Worm (Caenorhabditis elegans) whole organism, L1 larva: ENCODE data around the gene Y6E2A.1.

Experiments
- C04F5.9 ChIP-seq: sonication (generic microtip); optimal IDR thresholded peaks from 2 replicates; lab custom pipeline; 2016; ENCODE audit warnings: missing genetic modification characterization, missing compliant biosample characterization
- C16A3.4 ChIP-seq: fragments of 150-350 bp; optimal IDR thresholded peaks from 2 replicates; lab custom pipeline; 2014; ENCODE audit warnings: missing biosample characterization, missing genetic modification characterization
- C34B4.2 ChIP-seq: sonication (generic microtip); optimal IDR thresholded peaks from 2 replicates; lab custom pipeline; 2017; ENCODE audit warnings: mild to moderate bottlenecking, missing genetic modification characterization, missing compliant biosample characterization
- Y116A8C.19 ChIP-seq: sonication (generic microtip); optimal IDR thresholded peaks from 2 replicates; lab custom pipeline; 2016; ENCODE audit warnings: missing compliant biosample characterization, missing genetic modification characterization, borderline replicate concordance
- ama-1 ChIP-seq: fragments of 150-350 bp; optimal IDR thresholded peaks from 2 replicates; lab custom pipeline; 2014
- blmp-1 ChIP-seq: fragments of 150-350 bp; optimal IDR thresholded peaks from 2 replicates; lab custom pipeline; 2014; ENCODE audit warnings: missing biosample characterization, missing genetic modification characterization
- ceh-8 ChIP-seq: fragments of 200-800 bp; sonication (Bioruptor generic); optimal IDR thresholded peaks from 2 replicates; lab custom pipeline; 2018; ENCODE audit warnings: mild to moderate bottlenecking, missing genetic modification characterization, moderate library complexity, missing compliant biosample characterization
- ceh-82 ChIP-seq, 3 experiments: fragments of 150-350 bp in 1 of 3; sonication (generic microtip) in 2 of 3; optimal IDR thresholded peaks; 2 replicates each; lab custom pipeline; 2014 to 2017; ENCODE audit warnings: missing biosample characterization in 3 of 3, missing genetic modification characterization in 3 of 3
- ceh-88 ChIP-seq: fragments of 200-800 bp; sonication (Bioruptor generic); IDR thresholded peaks from 2 replicates; pipeline ENCODE4 v1.3.6; 2022; ENCODE audit warnings: missing genetic modification characterization, missing compliant biosample characterization
- ceh-90 ChIP-seq: sonication (generic microtip); optimal IDR thresholded peaks from 2 replicates; lab custom pipeline; 2016; ENCODE audit warnings: missing genetic modification characterization, missing compliant biosample characterization
- ces-1 ChIP-seq: fragments of 150-350 bp; optimal IDR thresholded peaks from 2 replicates; lab custom pipeline; 2014; ENCODE audit warnings: missing biosample characterization, missing genetic modification reagents, missing genetic modification characterization
- dsc-1 ChIP-seq: sonication (generic microtip); optimal IDR thresholded peaks from 2 replicates; lab custom pipeline; 2016; ENCODE audit warnings: mild to moderate bottlenecking, missing genetic modification characterization, missing compliant biosample characterization
- efl-1 ChIP-seq, 4 experiments: fragments of 150-350 bp; optimal IDR thresholded peaks in 3 of 4; peaks in 1 of 4; 1 replicate in 1 of 4; 2 replicates in 3 of 4; lab custom pipeline; 2014; ENCODE audit warnings: missing biosample characterization in 2 of 4, missing genetic modification characterization in 2 of 4, missing genetic modification reagents in 2 of 4
- efl-3 ChIP-seq: fragments of 200-800 bp; sonication (Bioruptor generic); optimal IDR thresholded peaks from 2 replicates; lab custom pipeline; 2018; ENCODE audit warnings: mild to moderate bottlenecking, missing genetic modification characterization, missing compliant biosample characterization
- egl-27 ChIP-seq, 2 experiments: fragments of 150-350 bp in 1 of 2; sonication (generic microtip); optimal IDR thresholded peaks; 3 replicates each; lab custom pipeline; 2017 to 2018; ENCODE audit warnings: missing biosample characterization in 2 of 2, missing genetic modification characterization in 2 of 2, missing genetic modification reagents in 2 of 2
- elt-3 ChIP-seq, 6 experiments: fragments of 150-350 bp in 1 of 6; sonication (generic microtip); optimal IDR thresholded peaks; 2 replicates each; lab custom pipeline; 2017 to 2018; ENCODE audit warnings: missing biosample characterization in 6 of 6, missing genetic modification characterization in 6 of 6, inconsistent platforms in 1 of 6
- ets-5 ChIP-seq: fragments of 200-800 bp; sonication (Bioruptor generic); IDR thresholded peaks from 2 replicates; pipeline ENCODE4 v1.3.6; 2022; ENCODE audit warnings: missing genetic modification characterization, missing compliant biosample characterization
- fkh-4 ChIP-seq: sonication (generic microtip); optimal IDR thresholded peaks from 2 replicates; lab custom pipeline; 2016; ENCODE audit warnings: missing compliant biosample characterization, missing genetic modification characterization, borderline replicate concordance
- fos-1 ChIP-seq: fragments of 150-350 bp; optimal IDR thresholded peaks from 2 replicates; lab custom pipeline; 2014; ENCODE audit warnings: missing biosample characterization, missing genetic modification characterization
- grh-1 ChIP-seq: fragments of 200-800 bp; sonication (Bioruptor generic); IDR thresholded peaks from 2 replicates; pipeline ENCODE4 v1.3.6; 2022; ENCODE audit warnings: missing genetic modification reagents, missing genetic modification characterization, missing compliant biosample characterization
- irx-1 ChIP-seq: sonication (generic microtip); optimal IDR thresholded peaks from 2 replicates; lab custom pipeline; 2016; ENCODE audit warnings: missing genetic modification characterization, missing compliant biosample characterization
- isw-1 ChIP-seq: fragments of 200-800 bp; sonication (Bioruptor generic); IDR thresholded peaks from 2 replicates; pipeline ENCODE4 v1.3.6; 2022; ENCODE audit warnings: missing genetic modification characterization, missing compliant biosample characterization
- lin-13 ChIP-seq: fragments of 150-350 bp; optimal IDR thresholded peaks from 2 replicates; lab custom pipeline; 2014; ENCODE audit warnings: missing biosample characterization, missing genetic modification reagents, missing genetic modification characterization
- lin-14 ChIP-seq: fragments of 200-800 bp; sonication (Bioruptor generic); optimal IDR thresholded peaks from 2 replicates; lab custom pipeline; 2018; ENCODE audit warnings: mild to moderate bottlenecking, missing genetic modification characterization, moderate library complexity, missing compliant biosample characterization
- lin-15B ChIP-seq: fragments of 150-350 bp; sonication (generic microtip); optimal IDR thresholded peaks from 3 replicates; lab custom pipeline; 2014; ENCODE audit warnings: missing biosample characterization, missing genetic modification characterization
- lin-35 ChIP-seq, 2 experiments: fragments of 150-350 bp; optimal IDR thresholded peaks; 2 replicates each; lab custom pipeline; 2014; ENCODE audit warnings: missing biosample characterization in 2 of 2, missing genetic modification characterization in 2 of 2, missing genetic modification reagents in 2 of 2
- lin-39 ChIP-seq: fragments of 150-350 bp; optimal IDR thresholded peaks from 2 replicates; lab custom pipeline; 2014; ENCODE audit warnings: missing biosample characterization, missing genetic modification reagents, missing genetic modification characterization
- lir-3 ChIP-seq: sonication (generic microtip); optimal IDR thresholded peaks from 2 replicates; lab custom pipeline; 2016; ENCODE audit warnings: mild to moderate bottlenecking, missing genetic modification characterization, moderate library complexity, missing compliant biosample characterization; ENCODE audit not compliant: poor library complexity
- mep-1 ChIP-seq: fragments of 150-350 bp; optimal IDR thresholded peaks from 2 replicates; lab custom pipeline; 2014; ENCODE audit warnings: missing biosample characterization, missing genetic modification characterization
- nhr-11 ChIP-seq: fragments of 150-350 bp; optimal IDR thresholded peaks from 2 replicates; lab custom pipeline; 2014; ENCODE audit warnings: missing biosample characterization, missing genetic modification characterization
- nhr-12 ChIP-seq: sonication (generic microtip); optimal IDR thresholded peaks from 2 replicates; lab custom pipeline; 2017; ENCODE audit warnings: missing biosample characterization, missing genetic modification characterization
- nhr-19 ChIP-seq: fragments of 200-800 bp; sonication (Bioruptor generic); conservative IDR thresholded peaks from 2 replicates; pipeline ENCODE4 v1.3.6; 2022; ENCODE audit warnings: missing genetic modification characterization, missing compliant biosample characterization
- nhr-20 ChIP-seq: sonication (generic microtip); optimal IDR thresholded peaks from 2 replicates; lab custom pipeline; 2016; ENCODE audit warnings: mild to moderate bottlenecking, missing genetic modification characterization, missing compliant biosample characterization
- nhr-237 ChIP-seq: fragments of 150-350 bp; optimal IDR thresholded peaks from 2 replicates; lab custom pipeline; 2014; ENCODE audit warnings: missing biosample characterization, missing genetic modification characterization
- nhr-28 ChIP-seq: fragments of 150-350 bp; optimal IDR thresholded peaks from 2 replicates; lab custom pipeline; 2014; ENCODE audit warnings: missing biosample characterization, missing genetic modification characterization
- nhr-76 ChIP-seq: sonication (generic microtip); optimal IDR thresholded peaks from 2 replicates; lab custom pipeline; 2017; ENCODE audit warnings: missing biosample characterization, missing genetic modification characterization
- nhr-84 ChIP-seq: sonication (generic microtip); optimal IDR thresholded peaks from 2 replicates; lab custom pipeline; 2017; ENCODE audit warnings: missing biosample characterization, missing genetic modification characterization
- nhr-85 ChIP-seq: sonication (generic microtip); peaks from one replicate; lab custom pipeline; 2016; ENCODE audit warnings: missing genetic modification characterization, inconsistent platforms, missing compliant biosample characterization
- nhr-90 ChIP-seq: sonication (generic microtip); optimal IDR thresholded peaks from 2 replicates; lab custom pipeline; 2016; ENCODE audit warnings: mild to moderate bottlenecking, missing genetic modification characterization, missing compliant biosample characterization; ENCODE audit not compliant: poor library complexity
- pag-3 ChIP-seq: sonication (generic microtip); optimal IDR thresholded peaks from 2 replicates; lab custom pipeline; 2017; ENCODE audit warnings: missing genetic modification characterization, mild to moderate bottlenecking, missing compliant biosample characterization, antibody characterized with exemption, borderline replicate concordance; ENCODE audit not compliant: insufficient read depth
- rnt-1 ChIP-seq: sonication (generic microtip); optimal IDR thresholded peaks from 2 replicates; lab custom pipeline; 2016; ENCODE audit warnings: mild to moderate bottlenecking, missing genetic modification characterization, moderate library complexity, missing compliant biosample characterization
- skn-1 ChIP-seq: fragments of 150-350 bp; optimal IDR thresholded peaks from 2 replicates; lab custom pipeline; 2014; ENCODE audit warnings: missing biosample characterization, missing genetic modification characterization
- snpc-4 ChIP-seq: fragments of 150-350 bp; optimal IDR thresholded peaks from 2 replicates; lab custom pipeline; 2014; ENCODE audit warnings: missing biosample characterization, missing genetic modification characterization
- snu-23 ChIP-seq: sonication (generic microtip); optimal IDR thresholded peaks from 2 replicates; lab custom pipeline; 2016; ENCODE audit warnings: missing genetic modification characterization, missing compliant biosample characterization
- sptf-1 ChIP-seq: fragments of 150-350 bp; optimal IDR thresholded peaks from 2 replicates; lab custom pipeline; 2014; ENCODE audit warnings: missing biosample characterization, missing genetic modification characterization
- sup-37 ChIP-seq: fragments of 200-800 bp; sonication (Bioruptor generic); optimal IDR thresholded peaks from 2 replicates; lab custom pipeline; 2018; ENCODE audit warnings: mild to moderate bottlenecking, missing genetic modification characterization, missing compliant biosample characterization
- swsn-7 ChIP-seq: sonication (generic microtip); optimal IDR thresholded peaks from 2 replicates; lab custom pipeline; 2016; ENCODE audit warnings: missing genetic modification characterization, missing compliant biosample characterization
- unc-130 ChIP-seq: fragments of 150-350 bp; optimal IDR thresholded peaks from 2 replicates; lab custom pipeline; 2017; ENCODE audit warnings: missing biosample characterization, missing genetic modification characterization, inconsistent platforms
- unc-30 ChIP-seq: sonication (generic microtip); optimal IDR thresholded peaks from 2 replicates; lab custom pipeline; 2017; ENCODE audit warnings: missing biosample characterization, missing genetic modification characterization
- unc-86 ChIP-seq: sonication (generic microtip); optimal IDR thresholded peaks from 2 replicates; lab custom pipeline; 2016; ENCODE audit warnings: missing genetic modification characterization, missing compliant biosample characterization
- unc-98 ChIP-seq: fragments of 200-800 bp; sonication (Bioruptor generic); IDR thresholded peaks from 2 replicates; pipeline ENCODE4 v1.3.6; 2022; ENCODE audit warnings: missing genetic modification characterization, missing compliant biosample characterization
- vab-15 ChIP-seq: sonication (generic microtip); optimal IDR thresholded peaks from 2 replicates; lab custom pipeline; 2017; ENCODE audit warnings: missing genotype, mild to moderate bottlenecking, missing genetic modification characterization, missing compliant biosample characterization
- ztf-11 ChIP-seq, 2 experiments: sonication (generic microtip); optimal IDR thresholded peaks; 2 replicates each; lab custom pipeline; 2016 to 2017; ENCODE audit warnings: missing genetic modification characterization in 2 of 2, missing biosample characterization in 1 of 2, missing compliant biosample characterization in 1 of 2
- ztf-4 ChIP-seq: fragments of 150-350 bp; optimal IDR thresholded peaks from 2 replicates; lab custom pipeline; 2014; ENCODE audit warnings: missing biosample characterization, missing genetic modification characterization

Y6E2A.1 gene

DNA sequence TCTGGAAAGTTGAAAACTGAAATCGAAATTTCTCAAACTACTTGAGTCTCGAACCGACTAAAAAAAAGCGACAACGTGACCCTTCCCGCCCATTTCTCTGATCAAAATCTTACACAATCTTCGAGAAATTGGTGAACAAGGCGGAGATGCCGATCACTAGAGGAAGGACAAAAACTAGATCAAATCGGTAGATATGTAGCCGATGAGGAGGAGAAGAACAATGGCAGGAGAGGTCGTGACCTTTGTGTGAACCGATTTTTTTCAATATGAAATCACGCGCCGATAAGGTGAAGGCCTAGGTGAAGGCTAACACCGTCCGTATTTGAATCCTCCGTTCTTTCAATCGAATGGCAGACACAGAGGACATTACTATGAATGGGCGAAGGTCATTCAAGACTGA is 49.3 kb downstream of the Y6E2A.1 start:
- no peak for TF ChIP-seq Y116A8C.19 (tag; lab: Kevin White, UChicago)
- TF ChIP-seq lin-15B, result no peak
- TF ChIP-seq lin-13 (GFP tag; lab: Kevin White, UChicago), result peak; percentile 30
- no peak for TF ChIP-seq sup-37 (GFP tag; lab: Kevin White, UChicago)
- no peak for TF ChIP-seq isw-1 (GFP tag; lab: Robert Waterston, UW)
- no peak for TF ChIP-seq efl-1 (optimal IDR thresholded peaks at IDR 0.05; lab: Kevin White, UChicago)
- peak in 1 of 2 experiments; percentile 62 for TF ChIP-seq efl-1 (GFP tag; optimal IDR thresholded peaks at IDR 0.05 in 1 of 2; lab: Kevin White, UChicago)
- TF ChIP-seq unc-98 (GFP tag; lab: Robert Waterston, UW), result no peak
- no peak for TF ChIP-seq lir-3 (tag; lab: Kevin White, UChicago)
- TF ChIP-seq irx-1 (tag; lab: Kevin White, UChicago), result peak; percentile 16
- peak; percentile 2 for TF ChIP-seq efl-3 (GFP tag; lab: Kevin White, UChicago)
- peak in 1 of 6 experiments; percentile 27 for TF ChIP-seq elt-3 (tag; optimal IDR thresholded peaks at IDR 0.05; lab: Kevin White, UChicago)
- no peak for TF ChIP-seq ets-5
- TF ChIP-seq sptf-1 (tag; lab: Kevin White, UChicago), result no peak
- no peak for TF ChIP-seq ceh-88 (GFP tag; lab: Robert Waterston, UW)
- TF ChIP-seq ceh-82 (tag; optimal IDR thresholded peaks at IDR 0.05; lab: Kevin White, UChicago), result no peak
- TF ChIP-seq snpc-4 (tag; lab: Kevin White, UChicago), result no peak
- TF ChIP-seq unc-30 (tag; lab: Kevin White, UChicago), result no peak
- TF ChIP-seq skn-1 (tag; lab: Kevin White, UChicago), result no peak
- TF ChIP-seq swsn-7 (tag; lab: Kevin White, UChicago), result no peak
- TF ChIP-seq pag-3 (tag; lab: Kevin White, UChicago), result no peak
- TF ChIP-seq ztf-11 (tag; optimal IDR thresholded peaks at IDR 0.05; lab: Kevin White, UChicago), result no peak
- no peak for TF ChIP-seq unc-86 (tag; lab: Kevin White, UChicago)
- peak; percentile 28 for TF ChIP-seq nhr-20 (tag; lab: Kevin White, UChicago)
- no peak for TF ChIP-seq C16A3.4 (tag; lab: Kevin White, UChicago)
- no peak for TF ChIP-seq unc-130
- no peak for TF ChIP-seq nhr-237
- no peak for TF ChIP-seq fos-1
- TF ChIP-seq fkh-4 (tag; lab: Kevin White, UChicago), result no peak
- TF ChIP-seq lin-39 (tag; lab: Kevin White, UChicago), result no peak
- TF ChIP-seq nhr-28 (tag; lab: Kevin White, UChicago), result no peak
- no peak for TF ChIP-seq nhr-12
- TF ChIP-seq nhr-84, result no peak
- TF ChIP-seq vab-15 (tag; lab: Kevin White, UChicago), result no peak
- no peak for TF ChIP-seq egl-27 (tag; optimal IDR thresholded peaks at IDR 0.05; lab: Kevin White, UChicago)
- no peak for TF ChIP-seq nhr-19 (GFP tag; lab: Robert Waterston, UW)
- no peak for TF ChIP-seq lin-35 (GFP tag; optimal IDR thresholded peaks at IDR 0.05; lab: Kevin White, UChicago)
- no peak for TF ChIP-seq ceh-90 (tag; lab: Kevin White, UChicago)
- peak; percentile 15 for TF ChIP-seq snu-23 (GFP tag; lab: Kevin White, UChicago)
- no peak for TF ChIP-seq ceh-8 (GFP tag; lab: Kevin White, UChicago)
- no peak for TF ChIP-seq ces-1 (GFP tag; lab: Kevin White, UChicago)
- TF ChIP-seq C04F5.9 (tag; lab: Kevin White, UChicago), result no peak
- TF ChIP-seq nhr-11 (tag; lab: Kevin White, UChicago), result no peak
- peak; percentile 82 for TF ChIP-seq lin-14 (GFP tag; lab: Kevin White, UChicago)
- no peak for TF ChIP-seq ztf-4 (tag; lab: Kevin White, UChicago)
- peak; percentile 5 for TF ChIP-seq rnt-1 (tag; lab: Kevin White, UChicago)
- peak; percentile 96 for TF ChIP-seq nhr-85 (tag; lab: Kevin White, UChicago)
- TF ChIP-seq nhr-90 (tag; lab: Kevin White, UChicago), result peak; percentile 10
- no peak for TF ChIP-seq ama-1 (lab: Kevin White, UChicago)
- no peak for TF ChIP-seq nhr-76 (tag; lab: Kevin White, UChicago)
- no peak for TF ChIP-seq C34B4.2 (tag; lab: Kevin White, UChicago)
- peak; percentile 67 for TF ChIP-seq blmp-1
- peak; percentile 43; the same call in 1 of the 2 replicates for TF ChIP-seq grh-1 (GFP tag; lab: Robert Waterston, UW)
- no peak for TF ChIP-seq mep-1 (tag; lab: Kevin White, UChicago)
- no peak for TF ChIP-seq dsc-1 (tag; lab: Kevin White, UChicago)
